Worm (Caenorhabditis elegans) whole organism, early embryonic: Measurements from ENCODE around the gene flor-1.

Experiments
- B0310.2 ChIP-seq: sonication (generic microtip); optimal IDR thresholded peaks from 2 replicates; lab custom pipeline; 2016; ENCODE audit warnings: mild to moderate bottlenecking, missing genetic modification characterization, missing compliant biosample characterization
- aly-1 ChIP-seq: sonication (generic microtip); optimal IDR thresholded peaks from 2 replicates; lab custom pipeline; 2016; ENCODE audit warnings: missing genetic modification characterization, missing compliant biosample characterization
- ama-1 ChIP-seq: fragments of 150-350 bp; optimal IDR thresholded peaks from 2 replicates; lab custom pipeline; 2014
- ceh-13 ChIP-seq: fragments of 200-800 bp; sonication (Bioruptor generic); optimal IDR thresholded peaks from 2 replicates; lab custom pipeline; 2018; ENCODE audit warnings: mild to moderate bottlenecking, missing genetic modification characterization, missing compliant biosample characterization

DNA sequence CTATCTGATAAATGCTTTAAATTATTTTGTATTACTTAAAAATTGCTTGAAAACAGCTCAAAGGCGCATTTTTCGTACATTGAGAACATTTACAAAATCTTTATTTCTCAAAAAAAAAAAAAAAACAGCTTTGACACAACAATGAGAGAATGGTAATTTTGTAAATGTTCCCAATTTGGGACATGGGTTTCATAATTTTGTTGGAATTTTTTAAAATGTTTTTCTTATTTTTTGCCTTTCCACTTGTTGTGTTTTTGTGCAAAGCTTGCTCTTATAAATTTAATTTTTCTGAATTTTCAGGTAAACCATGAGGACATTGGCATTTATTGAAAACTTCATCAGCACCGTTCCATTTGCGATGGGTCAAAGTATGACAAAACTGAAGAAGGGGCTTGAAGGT, 7.8 kb downstream of the flor-1 start, which contains the start of gene T01G5.7:
- TF ChIP-seq ceh-13 = no peak
- no peak for TF ChIP-seq ama-1
- TF ChIP-seq aly-1 (tag; lab: Kevin White, UChicago) = no peak
- no peak for TF ChIP-seq B0310.2 (tag; lab: Kevin White, UChicago)
